Worm (Caenorhabditis elegans) whole organism, L4 larva: ENCODE results near the gene C49C8.2.

Source experiments
- ama-1 ChIP-seq: fragments of 150-350 bp; optimal IDR thresholded peaks from 2 replicates; lab custom pipeline; 2014; ENCODE audit warnings: inconsistent platforms, mixed read lengths
- ceh-82 ChIP-seq: sonication (generic microtip); optimal IDR thresholded peaks from 2 replicates; lab custom pipeline; 2017; ENCODE audit warnings: missing biosample characterization, missing genetic modification characterization
- egl-27 ChIP-seq: sonication (generic microtip); optimal IDR thresholded peaks from 3 replicates; lab custom pipeline; 2017; ENCODE audit warnings: missing biosample characterization, missing genetic modification reagents, missing genetic modification characterization
- jun-1 ChIP-seq: fragments of 150-350 bp; optimal IDR thresholded peaks from 2 replicates; lab custom pipeline; 2014; ENCODE audit warnings: missing biosample characterization, missing genetic modification reagents, missing genetic modification characterization
- nhr-237 ChIP-seq: sonication (generic microtip); optimal IDR thresholded peaks from 2 replicates; lab custom pipeline; 2017; ENCODE audit warnings: missing biosample characterization, missing genetic modification characterization
- nhr-77 ChIP-seq: fragments of 150-350 bp; optimal IDR thresholded peaks from 2 replicates; lab custom pipeline; 2014; ENCODE audit warnings: missing biosample characterization, missing genetic modification characterization

DNA sequence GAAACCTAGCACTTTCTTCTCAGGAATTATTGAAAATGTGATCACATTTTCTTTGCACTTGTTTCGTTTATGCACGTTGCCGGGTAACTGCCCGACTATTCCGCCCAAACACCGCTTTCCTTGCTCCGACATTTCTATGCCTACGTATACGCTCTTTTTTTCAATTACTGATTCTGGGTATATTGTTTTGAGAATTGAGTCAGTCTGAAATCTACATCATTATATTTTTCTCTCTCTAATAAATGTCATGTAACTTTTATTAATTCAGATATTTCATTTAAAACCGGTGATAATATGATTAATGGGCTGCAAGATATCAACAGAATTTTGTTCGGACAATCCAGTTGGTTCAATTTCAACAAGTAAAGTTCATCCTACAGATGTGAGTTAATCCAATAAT, 46.5 kb downstream of the C49C8.2 start, which contains the start of gene ttll-11:
- TF ChIP-seq ceh-82 (tag; lab: Kevin White, UChicago) (no peak), ama-1 (lab: Kevin White, UChicago) (no peak), nhr-237 (tag; lab: Kevin White, UChicago) (no peak), jun-1 (tag; lab: Kevin White, UChicago) (no peak), egl-27 (no peak), nhr-77 (tag; lab: Kevin White, UChicago) (no peak)
